Fruit fly (Drosophila melanogaster): ENCODE results near the gene CG7523.

dm6 chr3R:17667987-17668386 is 2.7 kb downstream of the CG7523 start:
- no peak for TF ChIP-seq Myc (optimal IDR thresholded peaks at IDR 0.05)
- TF ChIP-seq Sin3A (optimal IDR thresholded peaks at IDR 0.05), result no peak
- no peak for TF ChIP-seq psq (optimal IDR thresholded peaks at IDR 0.05)
